Fruit fly (Drosophila melanogaster) whole organism: ENCODE data around the gene deltaCOP.

Experiments used
- CG8478 ChIP-seq: fragments of >200 bp; optimal IDR thresholded peaks from 2 replicates; lab custom pipeline; 2018; ENCODE audit warnings: inconsistent platforms
- Dll ChIP-seq: fragments of >200 bp; optimal IDR thresholded peaks from 2 replicates; lab custom pipeline; 2017
- EcR ChIP-seq, 2 experiments: fragments of >200 bp; optimal IDR thresholded peaks; 2 replicates each; lab custom pipeline; 2017; ENCODE audit warnings: missing biosample characterization in 2 of 2, missing genetic modification characterization in 2 of 2, missing genetic modification reagents in 2 of 2
- pan ChIP-seq: fragments of >200 bp; optimal IDR thresholded peaks from 2 replicates; lab custom pipeline; 2017
- psq ChIP-seq: fragments of >200 bp; optimal IDR thresholded peaks from 2 replicates; lab custom pipeline; 2017
- usp ChIP-seq: fragments of >200 bp; optimal IDR thresholded peaks from 2 replicates; lab custom pipeline; 2017; ENCODE audit warnings: missing biosample characterization, missing genetic modification characterization, mixed read lengths

DNA sequence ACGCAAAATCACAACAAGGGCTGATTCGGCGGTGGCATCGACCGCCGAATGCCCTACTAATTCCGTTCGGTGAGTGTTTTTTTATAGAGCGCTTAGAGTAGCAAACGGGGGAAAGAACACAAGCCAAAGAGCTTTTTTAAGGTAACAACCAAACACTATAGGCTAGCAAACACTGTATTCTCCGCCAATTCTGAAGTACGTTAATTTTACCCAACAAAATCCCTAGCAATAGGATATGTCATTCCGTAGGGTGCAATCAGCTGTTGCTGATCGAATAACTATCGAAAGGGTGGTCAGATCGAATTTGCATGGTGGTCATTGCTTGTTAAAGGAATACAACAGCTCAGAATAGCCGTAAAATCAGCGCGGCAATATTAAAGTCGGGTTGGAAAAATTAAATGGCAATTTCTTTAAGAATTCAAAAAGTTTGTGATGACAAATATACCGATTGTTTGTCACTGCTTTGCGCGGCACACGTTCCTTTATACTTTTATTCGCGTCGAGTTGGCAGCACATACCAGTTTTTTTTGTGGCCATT lies 46.2 kb upstream of the deltaCOP start, which contains the start of gene mip130:
- TF ChIP-seq EcR (GFP tag; optimal IDR thresholded peaks at IDR 0.05; lab: Kevin White, UChicago), result no peak
- TF ChIP-seq Dll (lab: Kevin White, UChicago), result no peak
- no peak for TF ChIP-seq psq (lab: Kevin White, UChicago)
- no peak for TF ChIP-seq usp
- TF ChIP-seq pan, result no peak
- no peak for TF ChIP-seq CG8478 (lab: Kevin White, UChicago)
